Worm (Caenorhabditis elegans) whole organism, L3 larva: ENCODE measurements around the gene srx-135.

Experiments
- R02D3.7 ChIP-seq: fragments of 150-350 bp; optimal IDR thresholded peaks from 2 replicates; lab custom pipeline; 2014; ENCODE audit warnings: missing biosample characterization, missing genetic modification characterization
- ZK546.5 ChIP-seq: sonication (generic microtip); optimal IDR thresholded peaks from 2 replicates; lab custom pipeline; 2017; ENCODE audit warnings: missing biosample characterization, missing genetic modification characterization
- aly-2 ChIP-seq: fragments of 150-350 bp; optimal IDR thresholded peaks from 2 replicates; lab custom pipeline; 2014; ENCODE audit warnings: missing biosample characterization, missing genetic modification characterization
- ceh-28 ChIP-seq: fragments of 150-350 bp; optimal IDR thresholded peaks from 2 replicates; lab custom pipeline; 2014; ENCODE audit warnings: missing biosample characterization, missing genetic modification reagents, missing genetic modification characterization
- ceh-82 ChIP-seq: fragments of 150-350 bp; optimal IDR thresholded peaks from 2 replicates; lab custom pipeline; 2014; ENCODE audit warnings: missing biosample characterization, missing genetic modification characterization
- ceh-9 ChIP-seq: sonication (generic microtip); optimal IDR thresholded peaks from 2 replicates; lab custom pipeline; 2018; ENCODE audit warnings: missing biosample characterization, missing genetic modification characterization
- egl-5 ChIP-seq: fragments of 150-350 bp; optimal IDR thresholded peaks from 2 replicates; lab custom pipeline; 2017; ENCODE audit warnings: missing biosample characterization, missing genetic modification reagents, missing genetic modification characterization, inconsistent platforms
- elt-1 ChIP-seq: fragments of 150-350 bp; optimal IDR thresholded peaks from 2 replicates; lab custom pipeline; 2014; ENCODE audit warnings: missing biosample characterization, missing genetic modification characterization
- elt-2 ChIP-seq: sonication (generic microtip); optimal IDR thresholded peaks from 2 replicates; lab custom pipeline; 2016; ENCODE audit warnings: missing genetic modification reagents, mild to moderate bottlenecking, missing genetic modification characterization, missing compliant biosample characterization
- elt-3 ChIP-seq, 3 experiments: fragments of 150-350 bp in 1 of 3; sonication (generic microtip) in 2 of 3; optimal IDR thresholded peaks; 2 replicates in 2 of 3; 4 replicates in 1 of 3; lab custom pipeline; 2014 to 2017; ENCODE audit warnings: missing biosample characterization in 3 of 3, missing genetic modification characterization in 3 of 3
- eor-1 ChIP-seq, 2 experiments: fragments of 150-350 bp; optimal IDR thresholded peaks; 2 replicates each; lab custom pipeline; 2014 to 2018; ENCODE audit warnings: missing biosample characterization in 2 of 2, missing genetic modification characterization in 2 of 2
- fkh-2 ChIP-seq: fragments of 150-350 bp; optimal IDR thresholded peaks from 2 replicates; lab custom pipeline; 2014; ENCODE audit warnings: missing biosample characterization, missing genetic modification reagents, missing genetic modification characterization
- hmg-11 ChIP-seq: sonication (generic microtip); optimal IDR thresholded peaks from 2 replicates; lab custom pipeline; 2016; ENCODE audit warnings: missing genetic modification characterization, missing compliant biosample characterization
- lin-15B ChIP-seq: fragments of 150-350 bp; optimal IDR thresholded peaks from 2 replicates; lab custom pipeline; 2014; ENCODE audit warnings: missing biosample characterization, missing genetic modification characterization
- lin-39 ChIP-seq: fragments of 150-350 bp; optimal IDR thresholded peaks from 2 replicates; lab custom pipeline; 2018; ENCODE audit warnings: missing biosample characterization, missing genetic modification reagents, missing genetic modification characterization
- lsy-12 ChIP-seq: sonication (generic microtip); optimal IDR thresholded peaks from 2 replicates; lab custom pipeline; 2016; ENCODE audit warnings: mild to moderate bottlenecking, missing genetic modification characterization, missing compliant biosample characterization
- mdl-1 ChIP-seq: fragments of 150-350 bp; optimal IDR thresholded peaks from 2 replicates; lab custom pipeline; 2014; ENCODE audit warnings: missing biosample characterization, missing genetic modification characterization
- mml-1 ChIP-seq: fragments of 150-350 bp; sonication (generic microtip); optimal IDR thresholded peaks from 3 replicates; lab custom pipeline; 2014; ENCODE audit warnings: missing biosample characterization, missing genetic modification characterization
- nfya-1 ChIP-seq: sonication (generic microtip); optimal IDR thresholded peaks from 2 replicates; lab custom pipeline; 2017; ENCODE audit warnings: missing genetic modification characterization, mild to moderate bottlenecking, missing compliant biosample characterization, antibody characterized with exemption, moderate library complexity; ENCODE audit not compliant: insufficient read depth
- nhr-11 ChIP-seq: fragments of 150-350 bp; optimal IDR thresholded peaks from 2 replicates; lab custom pipeline; 2014; ENCODE audit warnings: missing biosample characterization, missing genetic modification characterization
- nhr-12 ChIP-seq: fragments of 150-350 bp; optimal IDR thresholded peaks from 2 replicates; lab custom pipeline; 2014; ENCODE audit warnings: missing biosample characterization, missing genetic modification characterization
- nhr-23 ChIP-seq: fragments of 150-350 bp; optimal IDR thresholded peaks from 2 replicates; lab custom pipeline; 2014; ENCODE audit warnings: missing biosample characterization, missing genetic modification reagents, missing genetic modification characterization
- nhr-237 ChIP-seq: fragments of 150-350 bp; optimal IDR thresholded peaks from 2 replicates; lab custom pipeline; 2014; ENCODE audit warnings: missing biosample characterization, missing genetic modification characterization
- nhr-25 ChIP-seq: sonication (generic microtip); optimal IDR thresholded peaks from 2 replicates; lab custom pipeline; 2017; ENCODE audit warnings: missing biosample characterization, missing genetic modification characterization
- nhr-28 ChIP-seq: fragments of 150-350 bp; optimal IDR thresholded peaks from 2 replicates; lab custom pipeline; 2014; ENCODE audit warnings: missing biosample characterization, missing genetic modification characterization
- nhr-43 ChIP-seq: sonication (generic microtip); optimal IDR thresholded peaks from 2 replicates; lab custom pipeline; 2016; ENCODE audit warnings: mild to moderate bottlenecking, missing genetic modification characterization, missing compliant biosample characterization; ENCODE audit not compliant: poor library complexity, severe bottlenecking
- nhr-67 ChIP-seq: fragments of 150-350 bp; optimal IDR thresholded peaks from 2 replicates; lab custom pipeline; 2014; ENCODE audit warnings: missing biosample characterization, missing genetic modification characterization
- nhr-76 ChIP-seq: fragments of 150-350 bp; sonication (generic microtip); optimal IDR thresholded peaks from 5 replicates; lab custom pipeline; 2014; ENCODE audit warnings: missing biosample characterization, missing genetic modification characterization
- nhr-77 ChIP-seq: fragments of 150-350 bp; optimal IDR thresholded peaks from 2 replicates; lab custom pipeline; 2014; ENCODE audit warnings: missing biosample characterization, missing genetic modification characterization
- pha-4 ChIP-seq: fragments of 150-350 bp; optimal IDR thresholded peaks from 2 replicates; lab custom pipeline; 2014; ENCODE audit warnings: missing biosample characterization, missing genetic modification reagents, missing genetic modification characterization
- pqm-1 ChIP-seq: fragments of 150-350 bp; optimal IDR thresholded peaks from 2 replicates; lab custom pipeline; 2017; ENCODE audit warnings: missing biosample characterization, missing genetic modification characterization, inconsistent platforms
- sea-2 ChIP-seq: fragments of 150-350 bp; sonication (generic microtip); optimal IDR thresholded peaks from 4 replicates; lab custom pipeline; 2014; ENCODE audit warnings: missing biosample characterization, missing genetic modification reagents, missing genetic modification characterization
- snpc-4 ChIP-seq: fragments of 150-350 bp; optimal IDR thresholded peaks from 2 replicates; lab custom pipeline; 2014; ENCODE audit warnings: missing biosample characterization, missing genetic modification characterization
- tbx-2 ChIP-seq: sonication (generic microtip); optimal IDR thresholded peaks from 2 replicates; lab custom pipeline; 2016; ENCODE audit warnings: mild to moderate bottlenecking, missing genetic modification characterization, missing compliant biosample characterization
- unc-39 ChIP-seq: sonication (generic microtip); optimal IDR thresholded peaks from 4 replicates; lab custom pipeline; 2017; ENCODE audit warnings: missing biosample characterization, missing genetic modification characterization
- ztf-4 ChIP-seq: fragments of 150-350 bp; optimal IDR thresholded peaks from 2 replicates; lab custom pipeline; 2014; ENCODE audit warnings: missing biosample characterization, missing genetic modification characterization

The srx-135 gene

DNA sequence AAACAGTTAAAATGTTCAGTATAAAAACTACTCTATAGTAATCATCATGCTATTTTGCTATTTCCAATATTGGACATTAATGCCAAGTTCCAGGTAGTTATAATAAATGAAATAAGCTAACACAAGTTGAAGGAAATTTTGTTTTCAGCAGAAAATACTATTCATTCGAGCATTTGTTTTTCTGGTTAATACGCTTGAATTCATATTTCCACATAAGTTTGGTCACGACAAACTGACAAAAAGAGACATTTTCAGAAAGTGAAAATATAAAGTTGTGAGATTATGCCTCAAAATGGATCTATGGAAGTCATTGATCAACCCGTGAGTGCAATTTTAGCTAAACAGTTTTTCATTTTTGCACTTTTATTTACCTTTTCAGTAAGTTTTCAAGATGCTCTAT is 13.9 kb upstream of the srx-135 start, which contains the start of gene srx-131:
Gene srx-131, plus strand, starts transcription at position 301 of the 400 bp plus-strand sequence.
- TF ChIP-seq hmg-11, result no peak
- no peak for TF ChIP-seq nhr-77
- TF ChIP-seq nhr-11 (tag; lab: Kevin White, UChicago), result no peak
- no peak for TF ChIP-seq mdl-1 (tag; lab: Kevin White, UChicago)
- TF ChIP-seq nhr-12, result no peak
- no peak for TF ChIP-seq snpc-4 (tag; lab: Kevin White, UChicago)
- no peak for TF ChIP-seq ceh-82 (tag; lab: Kevin White, UChicago)
- TF ChIP-seq nhr-237, result no peak
- no peak for TF ChIP-seq lin-15B (tag; lab: Kevin White, UChicago)
- no peak for TF ChIP-seq ceh-28
- TF ChIP-seq unc-39 (tag; lab: Kevin White, UChicago), result no peak
- TF ChIP-seq sea-2, result no peak
- TF ChIP-seq pqm-1, result no peak
- TF ChIP-seq aly-2 (tag; lab: Kevin White, UChicago), result no peak
- TF ChIP-seq nhr-76 (tag; lab: Kevin White, UChicago), result no peak
- TF ChIP-seq ztf-4 (tag; lab: Kevin White, UChicago), result no peak
- TF ChIP-seq pha-4 (tag; lab: Kevin White, UChicago), result no peak

DNA sequence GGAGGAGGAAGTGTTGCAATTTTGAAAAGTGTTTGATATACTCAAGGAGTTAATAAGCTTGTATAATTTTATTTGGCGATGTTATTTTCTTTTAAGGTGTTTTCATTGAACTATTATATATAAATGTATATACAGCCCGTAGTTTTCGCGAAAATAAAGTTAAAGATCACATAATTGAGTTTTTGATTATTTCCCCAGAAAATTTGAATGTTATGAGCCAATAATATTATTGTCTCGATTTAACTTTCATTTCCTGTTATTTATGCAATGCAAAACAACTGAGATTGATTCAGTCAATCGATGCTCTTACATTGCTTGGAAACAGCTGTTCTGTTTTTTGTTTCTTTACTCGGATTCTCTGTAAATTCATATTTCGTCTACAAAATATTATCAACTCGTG is 10.6 kb upstream of the srx-135 start, which contains the start of gene srx-133:
Gene srx-133, plus strand, starts transcription at position 301 of the 400 bp plus-strand sequence.
- no peak for TF ChIP-seq pqm-1
- TF ChIP-seq elt-3 (tag; optimal IDR thresholded peaks at IDR 0.05; lab: Kevin White, UChicago), result no peak
- TF ChIP-seq nhr-67 (tag; lab: Kevin White, UChicago), result no peak
- no peak for TF ChIP-seq ztf-4 (tag; lab: Kevin White, UChicago)
- no peak for TF ChIP-seq mdl-1 (tag; lab: Kevin White, UChicago)
- TF ChIP-seq nhr-11 (tag; lab: Kevin White, UChicago), result no peak
- TF ChIP-seq aly-2 (tag; lab: Kevin White, UChicago), result no peak
- TF ChIP-seq tbx-2 (tag; lab: Kevin White, UChicago), result no peak
- TF ChIP-seq elt-2 (tag; lab: Kevin White, UChicago), result no peak
- no peak for TF ChIP-seq sea-2
- TF ChIP-seq nhr-23 (tag; lab: Kevin White, UChicago), result no peak

DNA sequence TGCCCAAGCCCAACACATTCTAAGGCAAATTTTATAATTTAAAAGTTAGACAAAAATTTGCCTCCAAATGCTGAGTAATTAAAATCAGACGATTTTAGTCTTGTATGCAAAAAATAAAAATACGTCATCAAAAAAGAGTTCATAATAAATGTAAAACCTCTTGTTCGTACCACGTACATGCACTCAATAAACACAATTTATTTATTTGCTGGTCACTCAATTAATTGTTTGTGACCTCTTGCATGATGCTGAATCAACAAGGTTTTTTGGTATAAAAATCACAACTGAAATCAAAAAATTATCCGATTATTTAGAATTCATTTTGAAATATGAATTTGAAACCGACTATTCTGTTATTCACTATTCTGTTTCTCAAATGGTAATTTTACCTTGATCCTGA is 8.8 kb upstream of the srx-135 start, which contains the start of gene hpx-2:
Gene hpx-2, plus strand, starts transcription at position 301 of the 400 bp plus-strand sequence.
- TF ChIP-seq fkh-2, result no peak
- no peak for TF ChIP-seq egl-5 (tag; lab: Kevin White, UChicago)
- no peak for TF ChIP-seq nhr-25 (tag; lab: Kevin White, UChicago)
- TF ChIP-seq ceh-9 (tag; lab: Kevin White, UChicago), result no peak
- no peak for TF ChIP-seq R02D3.7
- no peak for TF ChIP-seq nhr-28
- no peak for TF ChIP-seq nhr-43 (tag; lab: Kevin White, UChicago)
- TF ChIP-seq ZK546.5 (tag; lab: Kevin White, UChicago), result no peak
- TF ChIP-seq ceh-82 (tag; lab: Kevin White, UChicago), result no peak
- TF ChIP-seq nfya-1, result no peak
- TF ChIP-seq elt-1, result no peak
- TF ChIP-seq lsy-12 (tag; lab: Kevin White, UChicago), result no peak
- no peak for TF ChIP-seq mml-1 (tag; lab: Kevin White, UChicago)
- no peak for TF ChIP-seq nhr-23 (tag; lab: Kevin White, UChicago)
- TF ChIP-seq elt-3 (tag; optimal IDR thresholded peaks at IDR 0.05; lab: Kevin White, UChicago), result no peak
- TF ChIP-seq ztf-4 (tag; lab: Kevin White, UChicago), result no peak
- no peak for TF ChIP-seq unc-39 (tag; lab: Kevin White, UChicago)
- no peak for TF ChIP-seq eor-1 (tag; optimal IDR thresholded peaks at IDR 0.05; lab: Kevin White, UChicago)

DNA sequence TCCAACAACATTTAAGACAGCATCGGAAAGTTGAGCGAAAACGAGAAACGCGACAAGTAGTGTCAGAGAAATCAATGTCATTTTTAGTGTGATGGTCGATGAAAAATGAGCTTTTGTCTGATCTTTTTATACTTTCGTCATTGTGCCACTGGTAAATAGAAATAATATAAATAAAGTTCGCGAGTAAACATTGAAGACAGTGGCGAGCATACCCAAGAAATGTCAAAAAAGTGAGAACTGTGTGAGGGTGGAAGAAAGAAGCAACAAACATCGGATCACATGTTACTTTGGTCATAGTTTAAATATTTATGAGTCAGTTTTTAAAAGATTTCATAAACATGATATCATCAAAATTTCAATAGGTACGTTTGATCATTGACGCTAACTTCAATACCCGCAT is 4.7 kb upstream of the srx-135 start, which contains the start of gene ttr-21:
Gene ttr-21, minus strand, starts transcription at position 100 of the 400 bp plus-strand sequence.
- TF ChIP-seq tbx-2 (tag; lab: Kevin White, UChicago) (no peak), pha-4 (tag; lab: Kevin White, UChicago) (peak; percentile 91), lin-39 (tag; lab: Kevin White, UChicago) (no peak)
